Fruit fly (Drosophila melanogaster): ENCODE results near the gene CG34135.

DNA sequence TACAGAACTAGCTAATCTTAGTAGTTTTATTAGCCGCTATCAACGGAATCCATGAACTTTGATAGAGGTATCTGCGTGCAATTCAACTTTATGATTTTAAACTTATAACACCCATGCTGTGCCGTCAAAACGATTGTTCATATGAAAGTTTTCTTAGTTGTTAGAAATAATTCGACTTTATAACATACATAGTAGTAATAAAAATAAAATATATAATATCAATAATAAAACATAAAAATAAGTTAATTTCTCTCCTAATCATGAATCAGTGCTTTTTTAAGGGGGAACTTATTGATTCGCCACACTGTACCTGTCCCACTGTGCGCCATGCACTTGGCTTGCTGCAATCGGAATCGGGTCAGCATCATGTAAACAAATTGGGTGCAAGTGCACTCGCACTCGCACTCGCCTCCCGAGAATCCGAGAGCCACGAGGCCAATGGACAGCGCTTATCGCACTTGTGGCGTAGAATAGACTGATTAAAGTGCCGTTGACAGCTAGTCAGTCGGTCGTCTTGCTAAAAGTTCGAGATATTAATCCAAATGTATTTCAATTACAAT lies 56.0 kb downstream of the CG34135 start:
- TF ChIP-seq dl (GFP tag; optimal IDR thresholded peaks at IDR 0.05; ENCODE audit: insufficient read depth in 1 of 2, partially characterized antibody in 2 of 2): no peak
- TF ChIP-seq dsf (GFP tag; optimal IDR thresholded peaks at IDR 0.05; ENCODE audit: borderline replicate concordance): no peak
